Fruit fly (Drosophila melanogaster) whole organism, embryonic: Measurements from ENCODE around the gene CG14684.

Experiments used
- BtbVII ChIP-seq: fragments of 200-800 bp; sonication (Bioruptor generic); optimal IDR thresholded peaks from 3 replicates; lab custom pipeline; 2017; ENCODE audit warnings: missing biosample characterization, mild to moderate bottlenecking, missing genetic modification characterization
- CG10543 ChIP-seq: fragments of 200-800 bp; sonication (Bioruptor generic); optimal IDR thresholded peaks from 3 replicates; lab custom pipeline; 2017; ENCODE audit warnings: missing biosample characterization, mild to moderate bottlenecking, missing genetic modification characterization, moderate library complexity
- CG11085 ChIP-seq: fragments of 200-800 bp; sonication (Bioruptor generic); IDR thresholded peaks from 2 replicates; pipeline ENCODE4 v1.3.6; 2022; ENCODE audit warnings: missing biosample characterization, missing genetic modification characterization
- CG12155 ChIP-seq: fragments of 200-800 bp; sonication (Bioruptor generic); optimal IDR thresholded peaks from 3 replicates; lab custom pipeline; 2016; ENCODE audit warnings: missing biosample characterization, missing genetic modification characterization
- CG15514 ChIP-seq: fragments of 200-800 bp; sonication (Bioruptor generic); optimal IDR thresholded peaks from 3 replicates; lab custom pipeline; 2017; ENCODE audit warnings: missing biosample characterization, missing genetic modification characterization, mild to moderate bottlenecking, moderate library complexity, missing genetic modification reagents
- CG1792 ChIP-seq: fragments of 200-800 bp; sonication (Bioruptor generic); optimal IDR thresholded peaks from 2 replicates; lab custom pipeline; 2016; ENCODE audit warnings: missing biosample characterization, missing genetic modification characterization
- CG18599 ChIP-seq: fragments of 200-800 bp; sonication (Bioruptor generic); optimal IDR thresholded peaks from 3 replicates; lab custom pipeline; 2017; ENCODE audit warnings: missing biosample characterization, missing genetic modification characterization, mild to moderate bottlenecking, moderate library complexity, missing genetic modification reagents
- CG30403 ChIP-seq: fragments of 200-800 bp; sonication (Bioruptor generic); optimal IDR thresholded peaks from 3 replicates; lab custom pipeline; 2016; ENCODE audit warnings: missing biosample characterization, missing genetic modification characterization
- CG31224 ChIP-seq: fragments of 200-800 bp; sonication (Bioruptor generic); IDR thresholded peaks from 2 replicates; pipeline ENCODE4 v1.3.6; 2022; ENCODE audit warnings: missing biosample characterization, missing genetic modification characterization
- CG32532 ChIP-seq: fragments of 200-800 bp; sonication (Bioruptor generic); IDR thresholded peaks from 2 replicates; pipeline ENCODE4 v1.3.6; 2022; ENCODE audit warnings: missing biosample characterization, missing genetic modification characterization
- CG3281 ChIP-seq: fragments of 200-800 bp; sonication (Bioruptor generic); optimal IDR thresholded peaks from 3 replicates; lab custom pipeline; 2017; ENCODE audit warnings: missing biosample characterization, mild to moderate bottlenecking, missing genetic modification characterization
- CG6813 ChIP-seq: fragments of 200-800 bp; sonication (Bioruptor generic); optimal IDR thresholded peaks from 2 replicates; lab custom pipeline; 2017; ENCODE audit warnings: missing biosample characterization, missing genetic modification characterization, mild to moderate bottlenecking, moderate library complexity, missing genetic modification reagents
- CG7786 ChIP-seq: fragments of 200-800 bp; sonication (Bioruptor generic); optimal IDR thresholded peaks from 2 replicates; lab custom pipeline; 2016; ENCODE audit warnings: missing biosample characterization, missing genetic modification characterization
- CHES-1-like ChIP-seq: fragments of 200-800 bp; sonication (Bioruptor generic); optimal IDR thresholded peaks from 2 replicates; lab custom pipeline; 2016; ENCODE audit warnings: missing biosample characterization, missing genetic modification characterization
- D ChIP-seq, 2 experiments: fragments of 200-800 bp in 1 of 2; fragments of >200 bp in 1 of 2; sonication (Bioruptor generic) in 1 of 2; optimal IDR thresholded peaks; 2 replicates in 1 of 2; 3 replicates in 1 of 2; lab custom pipeline; 2017; ENCODE audit warnings: mild to moderate bottlenecking in 1 of 2, missing biosample characterization in 1 of 2, missing genetic modification characterization in 1 of 2, missing genetic modification reagents in 1 of 2
- Doc2 ChIP-seq: fragments of 200-800 bp; sonication (Bioruptor generic); IDR thresholded peaks from 2 replicates; pipeline ENCODE4 v1.3.6; 2022; ENCODE audit warnings: missing biosample characterization, missing genetic modification characterization
- E2f2 ChIP-seq: fragments of 200-800 bp; sonication (Bioruptor generic); IDR thresholded peaks from 2 replicates; pipeline ENCODE4 v1.3.6; 2022; ENCODE audit warnings: missing biosample characterization, missing genetic modification characterization
- GATAe ChIP-seq: fragments of 200-800 bp; sonication (Bioruptor generic); conservative IDR thresholded peaks from 2 replicates; pipeline ENCODE4 v1.3.6; 2022; ENCODE audit warnings: missing biosample characterization, missing genetic modification characterization
- HLH3B ChIP-seq: fragments of 200-800 bp; sonication (Bioruptor generic); IDR thresholded peaks from 2 replicates; pipeline ENCODE4 v1.3.6; 2022; ENCODE audit warnings: missing biosample characterization, missing genetic modification characterization
- Hmr ChIP-seq: fragments of 200-800 bp; sonication (Bioruptor generic); optimal IDR thresholded peaks from 3 replicates; lab custom pipeline; 2017; ENCODE audit warnings: mild to moderate bottlenecking, missing biosample characterization, missing genetic modification reagents, missing genetic modification characterization
- Hsf ChIP-seq: fragments of 200-800 bp; sonication (Bioruptor generic); optimal IDR thresholded peaks from 3 replicates; lab custom pipeline; 2016; ENCODE audit warnings: missing biosample characterization, missing genetic modification characterization
- Jarid2 ChIP-seq: fragments of 200-800 bp; sonication (Bioruptor generic); optimal IDR thresholded peaks from 3 replicates; lab custom pipeline; 2017; ENCODE audit warnings: mild to moderate bottlenecking, missing biosample characterization, missing genetic modification reagents, missing genetic modification characterization
- Med ChIP-seq: fragments of 200-800 bp; sonication (Bioruptor generic); peaks from one replicate; lab custom pipeline; 2016; ENCODE audit warnings: missing biosample characterization, missing genetic modification characterization, mild to moderate bottlenecking, inconsistent platforms, moderate library complexity
- Rfx ChIP-seq: fragments of 200-800 bp; sonication (Bioruptor generic); IDR thresholded peaks from 2 replicates; pipeline ENCODE4 v1.3.6; 2022; ENCODE audit warnings: missing biosample characterization, missing genetic modification characterization
- Scr ChIP-seq: fragments of 200-800 bp; sonication (Bioruptor generic); IDR thresholded peaks from 2 replicates; pipeline ENCODE4 v1.3.6; 2022; ENCODE audit warnings: missing biosample characterization, missing genetic modification characterization; ENCODE audit not compliant: partially characterized antibody
- cwo ChIP-seq: fragments of 200-800 bp; sonication (Bioruptor generic); optimal IDR thresholded peaks from 3 replicates; lab custom pipeline; 2017; ENCODE audit warnings: missing biosample characterization, missing genetic modification characterization, mild to moderate bottlenecking, moderate library complexity, missing genetic modification reagents
- dpn ChIP-seq, 2 experiments: fragments of 200-800 bp; sonication (Bioruptor generic); optimal IDR thresholded peaks; 3 replicates each; lab custom pipeline; 2016; ENCODE audit warnings: missing biosample characterization in 2 of 2, missing genetic modification characterization in 2 of 2
- exex ChIP-seq: fragments of 200-800 bp; sonication (Bioruptor generic); optimal IDR thresholded peaks from 4 replicates; lab custom pipeline; 2018; ENCODE audit warnings: missing biosample characterization, mild to moderate bottlenecking, missing genetic modification characterization, moderate library complexity
- gem ChIP-seq: fragments of 200-800 bp; sonication (Bioruptor generic); optimal IDR thresholded peaks from 2 replicates; lab custom pipeline; 2019; ENCODE audit warnings: missing biosample characterization, mild to moderate bottlenecking, missing genetic modification characterization, moderate library complexity
- grn ChIP-seq: fragments of 200-800 bp; sonication (Bioruptor generic); optimal IDR thresholded peaks from 3 replicates; lab custom pipeline; 2017; ENCODE audit warnings: missing biosample characterization, missing genetic modification characterization
- hkb ChIP-seq, 2 experiments: fragments of 200-800 bp in 1 of 2; fragments of >200 bp in 1 of 2; sonication (Bioruptor generic) in 1 of 2; IDR thresholded peaks in 1 of 2; optimal IDR thresholded peaks in 1 of 2; 2 replicates each; pipeline versions ENCODE4 v1.3.6 to Lab custom; 2017 to 2022; ENCODE audit warnings: missing biosample characterization in 1 of 2, missing genetic modification characterization in 1 of 2
- ind ChIP-seq: fragments of 200-800 bp; sonication (Bioruptor generic); optimal IDR thresholded peaks from 3 replicates; lab custom pipeline; 2016; ENCODE audit warnings: missing biosample characterization, missing genetic modification characterization
- lilli ChIP-seq: fragments of 200-800 bp; sonication (Bioruptor generic); optimal IDR thresholded peaks from 3 replicates; lab custom pipeline; 2016; ENCODE audit warnings: missing biosample characterization, missing genetic modification characterization
- otp ChIP-seq: fragments of 200-800 bp; sonication (Bioruptor generic); IDR thresholded peaks from 3 replicates; pipeline ENCODE4, ENCODE4 v1.3.6; 2022; ENCODE audit warnings: missing biosample characterization, missing genetic modification characterization
- pum ChIP-seq: fragments of 200-800 bp; sonication (Bioruptor generic); optimal IDR thresholded peaks from 2 replicates; lab custom pipeline; 2016; ENCODE audit warnings: missing biosample characterization, missing genetic modification characterization
- repo ChIP-seq: fragments of 200-800 bp; sonication (Bioruptor generic); optimal IDR thresholded peaks from 2 replicates; lab custom pipeline; 2016; ENCODE audit warnings: missing biosample characterization, missing genetic modification characterization
- run ChIP-seq: fragments of 200-800 bp; sonication (Bioruptor generic); optimal IDR thresholded peaks from 3 replicates; lab custom pipeline; 2018; ENCODE audit warnings: missing biosample characterization, mild to moderate bottlenecking, missing genetic modification characterization
- seq ChIP-seq: fragments of 200-800 bp; sonication (Bioruptor generic); IDR thresholded peaks from 2 replicates; pipeline ENCODE4 v1.3.6; 2022; ENCODE audit warnings: missing biosample characterization, missing genetic modification characterization
- shn ChIP-seq: fragments of 200-800 bp; sonication (Bioruptor generic); optimal IDR thresholded peaks from 3 replicates; lab custom pipeline; 2016; ENCODE audit warnings: missing biosample characterization, missing genetic modification characterization
- vnd ChIP-seq: fragments of 200-800 bp; sonication (Bioruptor generic); IDR thresholded peaks from 3 replicates; pipeline ENCODE4 v1.3.6; 2022; ENCODE audit warnings: missing biosample characterization, missing genetic modification characterization; ENCODE audit not compliant: partially characterized antibody

The CG14684 gene

DNA sequence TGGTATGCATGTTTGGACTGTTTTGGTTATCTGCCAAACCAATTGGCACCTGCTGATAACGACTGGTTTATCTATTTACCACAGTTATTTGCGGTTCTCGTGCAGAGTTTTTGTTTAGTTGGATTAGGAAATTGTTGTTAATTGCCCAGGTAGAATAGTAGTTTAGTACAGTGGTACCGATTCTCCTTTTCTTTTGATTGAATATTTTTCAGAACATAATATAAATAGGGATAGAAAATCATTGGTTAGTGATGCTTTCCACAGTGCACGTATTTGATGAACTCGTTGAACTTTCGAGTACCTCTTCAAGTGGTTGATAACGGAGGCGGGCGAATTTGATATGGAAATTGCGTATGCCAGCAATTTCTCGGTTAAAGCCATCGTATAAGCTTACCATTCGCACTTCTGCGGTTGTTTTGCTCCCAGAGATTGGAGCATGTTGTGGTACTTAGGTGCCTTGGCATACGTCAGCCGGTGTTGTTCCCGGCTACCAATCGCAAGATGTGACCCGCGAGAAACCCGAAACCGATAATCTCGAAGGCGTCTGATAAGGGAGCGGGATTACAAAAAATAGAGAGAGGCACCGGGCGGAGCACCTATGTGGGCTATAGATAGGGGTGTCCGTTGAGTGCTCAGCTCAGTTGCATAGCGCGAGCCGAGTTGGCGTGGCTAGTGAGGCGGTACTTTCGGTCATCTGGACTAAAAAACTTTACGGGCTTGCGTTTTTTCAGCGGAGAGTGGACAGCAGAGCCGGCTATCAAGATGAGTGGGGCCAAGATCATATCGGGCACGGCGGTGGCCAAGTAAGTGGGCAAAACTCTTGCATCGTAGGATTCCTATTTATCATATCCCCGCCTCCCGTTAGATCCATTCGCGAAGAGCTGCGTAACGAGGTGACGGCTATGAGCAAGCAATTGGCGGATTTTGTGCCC lies 7.5 kb upstream of the CG14684 start (continued):
- peak; percentile 2 for TF ChIP-seq CG15514 (GFP tag; lab: Kevin White, UChicago)
- peak; percentile 61 for TF ChIP-seq CG18599 (GFP tag; lab: Kevin White, UChicago)
- no peak for TF ChIP-seq hkb (optimal IDR thresholded peaks at IDR 0.05; lab: Kevin White, UChicago)
- 0 out of 2 replicates have a peak, but pooled peaks have one; percentile 8 for TF ChIP-seq hkb (GFP tag; IDR thresholded peaks at IDR 0.05; lab: Robert Waterston, UW)
- peak; percentile 6 for TF ChIP-seq Hsf
- peak; percentile 25 for TF ChIP-seq CG12155
- no peak for TF ChIP-seq CG31224
- TF ChIP-seq E2f2 (GFP tag; lab: Robert Waterston, UW): 0 out of 2 replicates have a peak, but pooled peaks have one; percentile 10
- peak; percentile 27 for TF ChIP-seq CG7786 (GFP tag; lab: Kevin White, UChicago)
- TF ChIP-seq CG10543 (GFP tag; lab: Kevin White, UChicago): peak; percentile 39
- TF ChIP-seq CG11085 (GFP tag; lab: Robert Waterston, UW): no peak
- peak; percentile 49; the same call in 1 of the 3 replicates for TF ChIP-seq otp (GFP tag; lab: Robert Waterston, UW)
- peak; percentile 52; the same call in 1 of the 2 replicates for TF ChIP-seq CG32532 (GFP tag; lab: Robert Waterston, UW)
- TF ChIP-seq gem (tag; lab: Kevin White, UChicago): no peak
- TF ChIP-seq ind (GFP tag; lab: Kevin White, UChicago): peak; percentile 22
- TF ChIP-seq shn: peak; percentile 5
- TF ChIP-seq cwo (GFP tag; lab: Kevin White, UChicago): peak; percentile 72
- peak; percentile 5 for TF ChIP-seq CG1792 (GFP tag; lab: Kevin White, UChicago)
- TF ChIP-seq HLH3B: no peak
- peak; percentile 27 for TF ChIP-seq CHES-1-like (GFP tag; lab: Kevin White, UChicago)
- no peak for TF ChIP-seq pum (GFP tag; lab: Kevin White, UChicago)
- TF ChIP-seq CG30403 (GFP tag; lab: Kevin White, UChicago): peak; percentile 11
- no peak for TF ChIP-seq repo
- peak; percentile 55 for TF ChIP-seq Rfx
- TF ChIP-seq CG6813 (GFP tag; lab: Kevin White, UChicago): peak; percentile 24
- TF ChIP-seq dpn (GFP tag; optimal IDR thresholded peaks at IDR 0.05; lab: Kevin White, UChicago): peak in 1 of 2 experiments; percentile 1
- TF ChIP-seq grn: peak; percentile 68
- peak; percentile 34 for TF ChIP-seq BtbVII (GFP tag; lab: Kevin White, UChicago)
- peak; percentile 69 for TF ChIP-seq Med (GFP tag; lab: Kevin White, UChicago)
- no peak for TF ChIP-seq Scr (GFP tag; lab: Robert Waterston, UW)
- peak; percentile 36 for TF ChIP-seq Jarid2 (GFP tag; lab: Kevin White, UChicago)
- peak; percentile 47; the same call in 1 of the 2 replicates for TF ChIP-seq seq (GFP tag; lab: Robert Waterston, UW)
- peak; percentile 62 for TF ChIP-seq run (tag; lab: Kevin White, UChicago)
- TF ChIP-seq exex: peak; percentile 95
- peak; percentile 25; the same call in 1 of the 2 replicates for TF ChIP-seq GATAe (GFP tag; lab: Robert Waterston, UW)
- TF ChIP-seq Hmr (GFP tag; lab: Kevin White, UChicago): peak; percentile 71
- TF ChIP-seq lilli (GFP tag; lab: Kevin White, UChicago): peak; percentile 53
- TF ChIP-seq Doc2 (GFP tag; lab: Robert Waterston, UW): no peak
- TF ChIP-seq CG3281 (GFP tag; lab: Kevin White, UChicago): peak; percentile 58
- TF ChIP-seq vnd: 0 out of 3 replicates have a peak, but pooled peaks have one; percentile 39
- TF ChIP-seq D (optimal IDR thresholded peaks at IDR 0.05; lab: Kevin White, UChicago): no peak
- TF ChIP-seq D (GFP tag; optimal IDR thresholded peaks at IDR 0.05; lab: Kevin White, UChicago): no peak
